Fruit fly (Drosophila melanogaster): ENCODE data around the gene Coprox.
A peak's percentile ranks its signal among the peaks of the same experiment; 100 is the strongest.

The Coprox gene

dm6 chr2L:6919850-6920660 is 44.2 kb upstream of the Coprox start, which contains the start of gene x16:
Gene x16 (minus strand): TSS chr2L:6920210.
- no peak for TF ChIP-seq tai (GFP tag; optimal IDR thresholded peaks at IDR 0.05)
- no peak for TF ChIP-seq CrebA (GFP tag; optimal IDR thresholded peaks at IDR 0.05; ENCODE audit: borderline replicate concordance)
- no peak for TF ChIP-seq GATAd (GFP tag; optimal IDR thresholded peaks at IDR 0.05)
- peak; percentile 9 for TF ChIP-seq rgr (GFP tag; optimal IDR thresholded peaks at IDR 0.05)
- no peak for TF ChIP-seq dl (GFP tag; optimal IDR thresholded peaks at IDR 0.05; ENCODE audit: insufficient read depth in 1 of 2, partially characterized antibody in 2 of 2)
- peak; percentile 14 for TF ChIP-seq Myc (optimal IDR thresholded peaks at IDR 0.05)
- no peak for TF ChIP-seq usp (GFP tag; optimal IDR thresholded peaks at IDR 0.05)
- no peak for TF ChIP-seq Hr83 (GFP tag; optimal IDR thresholded peaks at IDR 0.05; ENCODE audit: poor library complexity, severe bottlenecking)

- TF ChIP-seq tai (GFP tag; optimal IDR thresholded peaks at IDR 0.05) (no peak), br (GFP tag; optimal IDR thresholded peaks at IDR 0.05) (no peak), ey (GFP tag; optimal IDR thresholded peaks at IDR 0.05) (no peak), Abd-B (GFP tag; optimal IDR thresholded peaks at IDR 0.05) (no peak), brk (GFP tag; optimal IDR thresholded peaks at IDR 0.05) (no peak), woc (GFP tag; optimal IDR thresholded peaks at IDR 0.05) (peak; percentile 6), lola (GFP tag; optimal IDR thresholded peaks at IDR 0.05) (peak; percentile 34), Jra (GFP tag; optimal IDR thresholded peaks at IDR 0.05) (no peak), rgr (GFP tag; optimal IDR thresholded peaks at IDR 0.05) (peak; percentile 1), usp (GFP tag; optimal IDR thresholded peaks at IDR 0.05) (no peak), OdsH (GFP tag; optimal IDR thresholded peaks at IDR 0.05) (no peak), Hr78 (GFP tag; optimal IDR thresholded peaks at IDR 0.05) (no peak), N (GFP tag; optimal IDR thresholded peaks at IDR 0.05) (peak; percentile 79), Mio (GFP tag; optimal IDR thresholded peaks at IDR 0.05) (no peak), Dfd (GFP tag; optimal IDR thresholded peaks at IDR 0.05) (no peak), Myc (optimal IDR thresholded peaks at IDR 0.05) (no peak), GATAd (GFP tag; optimal IDR thresholded peaks at IDR 0.05) (no peak), HLH106 (tag; optimal IDR thresholded peaks at IDR 0.05) (no peak), jim (GFP tag; optimal IDR thresholded peaks at IDR 0.05) (no peak), Hr83 (GFP tag; optimal IDR thresholded peaks at IDR 0.05; ENCODE audit: poor library complexity, severe bottlenecking) (peak; percentile 45), Vsx2 (GFP tag; optimal IDR thresholded peaks at IDR 0.05; ENCODE audit: partially characterized antibody) (no peak), sv (GFP tag; optimal IDR thresholded peaks at IDR 0.05) (no peak), psq (GFP tag; optimal IDR thresholded peaks at IDR 0.05) (no peak), Rel (GFP tag; optimal IDR thresholded peaks at IDR 0.05) (no peak), Rel (tag; optimal IDR thresholded peaks at IDR 0.05) (no peak), Sp1 (GFP tag; optimal IDR thresholded peaks at IDR 0.05) (no peak), CG9705 (GFP tag; optimal IDR thresholded peaks at IDR 0.05) (no peak), Dif (GFP tag; optimal IDR thresholded peaks at IDR 0.05; ENCODE audit: partially characterized antibody) (no peak)
Measured at dm6 chr2L:6920661-6921359, 43.4 kb upstream of the Coprox start, which contains the start of gene Hrb27C. Gene Hrb27C (plus strand): TSS chr2L:6920704.

- TF ChIP-seq Hnf4 (GFP tag; optimal IDR thresholded peaks at IDR 0.05) (no peak), HLH106 (tag; optimal IDR thresholded peaks at IDR 0.05) (no peak), CrebA (GFP tag; optimal IDR thresholded peaks at IDR 0.05; ENCODE audit: borderline replicate concordance) (no peak), Dfd (GFP tag; optimal IDR thresholded peaks at IDR 0.05) (no peak), GATAd (GFP tag; optimal IDR thresholded peaks at IDR 0.05) (no peak), OdsH (GFP tag; optimal IDR thresholded peaks at IDR 0.05) (no peak), h (GFP tag; optimal IDR thresholded peaks at IDR 0.05) (peak; percentile 30), sv (GFP tag; optimal IDR thresholded peaks at IDR 0.05) (no peak), Mio (GFP tag; optimal IDR thresholded peaks at IDR 0.05) (no peak), jim (GFP tag; optimal IDR thresholded peaks at IDR 0.05) (no peak), pan (optimal IDR thresholded peaks at IDR 0.05) (no peak), brk (GFP tag; optimal IDR thresholded peaks at IDR 0.05) (no peak), dsf (GFP tag; optimal IDR thresholded peaks at IDR 0.05; ENCODE audit: borderline replicate concordance) (no peak), fru (GFP tag; optimal IDR thresholded peaks at IDR 0.05) (peak; percentile 29), Hr83 (GFP tag; optimal IDR thresholded peaks at IDR 0.05; ENCODE audit: poor library complexity, severe bottlenecking) (no peak), usp (GFP tag; optimal IDR thresholded peaks at IDR 0.05) (no peak), ey (GFP tag; optimal IDR thresholded peaks at IDR 0.05) (no peak), Myc (optimal IDR thresholded peaks at IDR 0.05) (peak; percentile 1), lola (GFP tag; optimal IDR thresholded peaks at IDR 0.05) (no peak), dmrt93B (GFP tag; optimal IDR thresholded peaks at IDR 0.05) (no peak), psq (GFP tag; optimal IDR thresholded peaks at IDR 0.05) (peak; percentile 88), Abd-B (GFP tag; optimal IDR thresholded peaks at IDR 0.05) (no peak), woc (GFP tag; optimal IDR thresholded peaks at IDR 0.05) (no peak), Rel (GFP tag; optimal IDR thresholded peaks at IDR 0.05) (no peak), Rel (tag; optimal IDR thresholded peaks at IDR 0.05) (peak; percentile 66), Sp1 (GFP tag; optimal IDR thresholded peaks at IDR 0.05) (peak; percentile 3), N (GFP tag; optimal IDR thresholded peaks at IDR 0.05) (no peak), Hr78 (GFP tag; optimal IDR thresholded peaks at IDR 0.05) (no peak), CG32264 (GFP tag; optimal IDR thresholded peaks at IDR 0.05) (no peak), foxo (GFP tag; optimal IDR thresholded peaks at IDR 0.05) (no peak), rgr (GFP tag; optimal IDR thresholded peaks at IDR 0.05) (no peak)
Measured at dm6 chr2L:6921360-6922090, 42.7 kb upstream of the Coprox start.

Data from whole organism, wandering third instar larva.